Fruit fly (Drosophila melanogaster) whole organism: ENCODE results near the gene CG31019.

Experiments used
- CG8478 ChIP-seq: fragments of >200 bp; optimal IDR thresholded peaks from 2 replicates; lab custom pipeline; 2018; ENCODE audit warnings: inconsistent platforms
- Dll ChIP-seq: fragments of >200 bp; optimal IDR thresholded peaks from 2 replicates; lab custom pipeline; 2017
- EcR ChIP-seq, 2 experiments: fragments of >200 bp; optimal IDR thresholded peaks; 2 replicates each; lab custom pipeline; 2017; ENCODE audit warnings: missing biosample characterization in 2 of 2, missing genetic modification characterization in 2 of 2, missing genetic modification reagents in 2 of 2
- pan ChIP-seq: fragments of >200 bp; optimal IDR thresholded peaks from 2 replicates; lab custom pipeline; 2017
- psq ChIP-seq: fragments of >200 bp; optimal IDR thresholded peaks from 2 replicates; lab custom pipeline; 2017
- usp ChIP-seq: fragments of >200 bp; optimal IDR thresholded peaks from 2 replicates; lab custom pipeline; 2017; ENCODE audit warnings: missing biosample characterization, missing genetic modification characterization, mixed read lengths

The CG31019 gene

DNA sequence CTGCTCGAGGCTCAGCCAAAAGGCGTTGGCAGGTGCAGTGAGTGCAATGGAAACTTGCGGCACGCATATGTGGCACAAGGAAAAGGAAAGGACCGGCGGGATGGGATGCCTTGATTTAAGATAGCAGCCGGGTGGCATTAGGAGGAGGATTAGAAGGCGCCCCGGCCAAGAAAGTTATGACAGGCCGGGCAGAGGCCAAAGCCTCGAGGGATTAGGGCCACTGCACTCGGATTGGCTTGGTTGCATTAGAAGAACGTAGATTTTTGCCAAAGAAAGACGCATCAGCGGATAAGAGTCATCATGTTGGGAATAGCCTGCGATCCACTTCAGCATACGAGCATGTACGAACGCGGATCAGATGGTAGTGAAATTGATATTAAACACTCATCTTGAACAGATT lies at the start of gene CG31019:
Gene CG31019, plus strand, starts transcription at position 301 of the 400 bp plus-strand sequence.
- no peak for TF ChIP-seq Dll (lab: Kevin White, UChicago)
- no peak for TF ChIP-seq CG8478 (lab: Kevin White, UChicago)

DNA sequence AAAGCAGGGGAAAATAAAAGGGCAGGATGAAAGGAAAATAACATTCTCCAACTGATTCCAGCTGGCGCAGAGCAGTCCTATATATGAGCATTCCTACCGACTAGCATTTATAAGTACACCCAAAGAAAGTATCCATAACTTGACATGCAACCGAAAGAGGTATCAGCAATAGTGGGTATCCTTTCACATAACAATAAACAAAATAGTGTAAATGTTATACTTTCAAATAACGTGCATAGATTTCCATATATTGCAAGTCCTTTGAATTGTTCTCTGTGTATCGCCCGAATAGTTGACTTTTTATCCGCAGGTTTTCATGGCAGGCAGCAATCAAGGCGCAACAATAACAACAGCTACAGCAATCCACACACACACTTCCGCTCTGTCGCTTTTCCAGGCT lies 46.8 kb upstream of the CG31019 start:
- no peak for TF ChIP-seq pan (lab: Kevin White, UChicago)
- TF ChIP-seq EcR (GFP tag; optimal IDR thresholded peaks at IDR 0.05; lab: Kevin White, UChicago), result no peak
- no peak for TF ChIP-seq CG8478 (lab: Kevin White, UChicago)
- TF ChIP-seq psq (lab: Kevin White, UChicago), result no peak

DNA sequence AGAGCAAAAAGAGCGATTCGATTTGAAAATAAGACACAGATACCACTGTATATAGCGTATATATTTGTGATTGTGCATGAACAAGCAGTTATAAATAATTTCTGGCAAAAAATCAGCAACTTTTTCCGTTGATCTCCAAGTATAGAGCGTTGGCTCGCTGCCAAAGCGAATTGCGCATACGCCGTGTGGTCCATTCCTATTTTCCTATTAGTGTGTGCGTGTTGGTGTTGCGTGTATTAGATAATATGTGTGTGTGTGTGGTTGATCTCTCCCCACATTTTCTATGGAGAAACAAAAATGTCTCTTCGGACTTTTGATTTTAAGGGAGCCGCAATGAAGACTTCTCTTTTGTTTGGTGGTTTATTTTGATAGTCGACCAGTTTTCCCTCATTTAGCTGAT lies 44.3 kb upstream of the CG31019 start:
- TF ChIP-seq pan (lab: Kevin White, UChicago), result no peak
- no peak for TF ChIP-seq psq (lab: Kevin White, UChicago)
- TF ChIP-seq EcR (GFP tag; optimal IDR thresholded peaks at IDR 0.05; lab: Kevin White, UChicago), result no peak
- TF ChIP-seq Dll (lab: Kevin White, UChicago), result no peak
- TF ChIP-seq usp, result no peak
- no peak for TF ChIP-seq CG8478 (lab: Kevin White, UChicago)

DNA sequence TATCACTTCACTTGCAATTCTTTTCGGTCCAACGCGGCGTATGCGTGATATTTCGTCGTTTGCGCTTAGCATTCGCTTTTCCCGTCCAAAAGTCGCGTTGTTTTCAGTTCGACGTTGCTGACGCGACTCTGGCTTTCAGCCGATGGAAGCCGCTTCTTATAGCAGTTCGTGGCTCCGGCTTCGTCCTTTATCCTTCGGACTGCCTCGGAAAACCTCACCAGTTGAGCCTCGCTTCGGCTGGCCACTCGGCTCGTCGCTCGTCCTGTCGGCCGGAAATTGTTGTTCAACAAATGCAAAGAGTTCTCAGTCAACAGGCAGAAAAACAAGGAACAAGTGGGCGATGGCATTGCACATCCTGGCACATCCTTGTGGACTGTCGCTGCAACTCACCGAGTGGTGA lies 36.7 kb upstream of the CG31019 start, which contains the start of gene CG34155:
Gene CG34155, minus strand, starts transcription at position 130 of the 400 bp plus-strand sequence.
- TF ChIP-seq psq (lab: Kevin White, UChicago), result no peak

DNA sequence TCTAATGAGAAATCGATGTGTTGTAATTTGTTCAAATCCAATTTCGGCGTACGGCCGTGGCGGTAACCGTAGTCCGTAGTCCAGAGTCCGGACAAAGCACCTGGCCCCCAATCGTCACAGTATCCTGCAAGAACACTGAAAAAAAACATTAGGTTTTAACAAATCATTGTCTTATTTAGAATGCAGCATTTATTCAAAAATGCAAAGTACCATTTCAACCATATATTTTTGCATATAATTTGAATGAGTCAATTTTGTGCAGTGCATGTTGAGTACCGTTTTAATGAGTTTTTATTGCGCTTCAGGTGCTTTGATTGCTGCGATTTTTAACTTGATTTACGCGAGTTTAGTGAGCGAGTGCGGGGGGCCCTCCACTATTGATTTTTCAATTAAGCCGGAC lies 35.6 kb upstream of the CG31019 start:
- TF ChIP-seq psq (lab: Kevin White, UChicago) (no peak), usp (no peak), EcR (GFP tag; optimal IDR thresholded peaks at IDR 0.05; lab: Kevin White, UChicago) (no peak), Dll (lab: Kevin White, UChicago) (no peak), CG8478 (lab: Kevin White, UChicago) (no peak), pan (lab: Kevin White, UChicago) (no peak)

DNA sequence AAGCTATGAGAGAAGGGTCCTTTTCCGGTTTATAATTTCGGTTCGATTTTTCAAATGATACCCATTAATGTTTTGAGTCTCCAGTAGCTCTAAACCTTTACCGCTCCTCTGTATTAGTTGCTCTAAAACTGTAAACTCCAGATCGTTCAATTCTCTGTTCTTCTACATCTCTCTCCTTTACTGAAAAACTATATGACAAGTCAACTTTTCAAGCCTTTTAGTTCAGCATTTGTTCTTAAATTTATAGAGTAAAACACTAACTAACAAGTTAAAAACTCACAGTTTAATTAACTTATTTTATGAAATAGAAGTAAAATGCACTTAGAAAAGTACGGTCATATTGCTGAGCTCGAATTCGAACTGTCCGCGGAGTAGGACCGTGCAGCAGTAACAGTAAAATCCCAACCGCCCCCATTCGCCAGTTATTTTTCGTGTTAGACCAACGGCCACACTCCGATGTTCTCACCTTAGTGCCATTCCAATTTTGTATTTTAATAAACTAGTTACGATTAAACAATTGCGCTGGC lies 34.0 kb upstream of the CG31019 start:
- no peak for TF ChIP-seq Dll (lab: Kevin White, UChicago)
- TF ChIP-seq psq (lab: Kevin White, UChicago), result no peak
- no peak for TF ChIP-seq usp
- TF ChIP-seq EcR (GFP tag; optimal IDR thresholded peaks at IDR 0.05; lab: Kevin White, UChicago), result no peak

DNA sequence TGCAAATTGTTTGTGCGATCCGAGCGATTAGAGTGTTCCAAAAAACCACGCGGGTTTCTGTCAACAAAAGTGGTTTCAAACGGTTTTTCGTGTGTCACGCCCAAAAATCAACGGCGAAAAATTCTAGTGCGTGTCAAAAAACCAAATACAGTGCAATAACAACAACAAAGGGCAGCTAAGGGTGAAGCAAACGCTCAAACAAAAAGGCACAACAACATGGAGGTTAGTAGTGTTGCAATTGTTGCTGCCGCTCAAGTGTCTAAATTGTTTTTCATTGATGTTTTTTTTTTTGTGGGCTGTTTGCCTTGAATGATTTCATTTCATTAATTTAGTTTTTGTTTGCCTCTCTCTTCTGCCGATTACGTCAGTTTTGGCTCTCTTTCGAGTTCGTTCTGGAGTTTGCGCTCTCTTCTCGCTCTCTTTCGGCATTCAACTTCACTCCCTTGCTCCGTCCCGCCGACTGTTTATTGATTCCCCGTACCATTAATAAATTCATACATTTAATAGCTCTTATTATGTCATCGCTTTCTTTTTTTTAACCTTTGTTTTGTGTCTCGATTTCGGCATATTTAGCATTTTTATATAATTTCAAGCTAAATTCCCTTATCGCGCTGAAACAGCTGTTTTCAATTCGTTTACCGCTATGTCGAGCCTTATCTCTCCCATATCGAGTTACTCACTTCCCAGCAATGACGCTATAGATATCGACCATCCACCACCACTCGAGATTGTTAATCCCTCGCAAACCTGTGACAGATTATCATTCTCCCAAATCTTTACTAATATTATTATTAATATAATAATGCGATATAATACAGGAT lies 33.3 kb upstream of the CG31019 start:
- no peak for TF ChIP-seq CG8478 (lab: Kevin White, UChicago)

DNA sequence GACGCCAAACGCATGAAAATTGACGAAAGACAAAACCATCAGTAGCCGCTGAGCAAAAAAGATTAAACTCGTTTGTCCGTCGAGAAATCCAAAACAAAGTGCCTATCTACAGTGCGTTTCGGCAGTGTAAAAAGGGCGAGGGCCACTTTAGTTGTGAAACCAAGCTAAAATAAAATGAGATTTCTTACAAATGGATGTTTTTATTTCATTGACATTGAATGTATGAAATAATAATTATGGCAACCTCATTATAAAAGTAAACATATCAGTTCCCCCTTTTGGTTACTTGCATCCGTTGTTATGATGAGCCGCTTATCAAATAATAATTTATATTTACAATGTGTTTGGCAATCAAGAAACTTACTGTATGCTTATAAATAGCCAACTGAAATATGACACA lies 32.3 kb upstream of the CG31019 start:
- TF ChIP-seq usp (no peak), psq (lab: Kevin White, UChicago) (no peak), pan (lab: Kevin White, UChicago) (no peak), EcR (GFP tag; optimal IDR thresholded peaks at IDR 0.05; lab: Kevin White, UChicago) (no peak), Dll (lab: Kevin White, UChicago) (no peak)

DNA sequence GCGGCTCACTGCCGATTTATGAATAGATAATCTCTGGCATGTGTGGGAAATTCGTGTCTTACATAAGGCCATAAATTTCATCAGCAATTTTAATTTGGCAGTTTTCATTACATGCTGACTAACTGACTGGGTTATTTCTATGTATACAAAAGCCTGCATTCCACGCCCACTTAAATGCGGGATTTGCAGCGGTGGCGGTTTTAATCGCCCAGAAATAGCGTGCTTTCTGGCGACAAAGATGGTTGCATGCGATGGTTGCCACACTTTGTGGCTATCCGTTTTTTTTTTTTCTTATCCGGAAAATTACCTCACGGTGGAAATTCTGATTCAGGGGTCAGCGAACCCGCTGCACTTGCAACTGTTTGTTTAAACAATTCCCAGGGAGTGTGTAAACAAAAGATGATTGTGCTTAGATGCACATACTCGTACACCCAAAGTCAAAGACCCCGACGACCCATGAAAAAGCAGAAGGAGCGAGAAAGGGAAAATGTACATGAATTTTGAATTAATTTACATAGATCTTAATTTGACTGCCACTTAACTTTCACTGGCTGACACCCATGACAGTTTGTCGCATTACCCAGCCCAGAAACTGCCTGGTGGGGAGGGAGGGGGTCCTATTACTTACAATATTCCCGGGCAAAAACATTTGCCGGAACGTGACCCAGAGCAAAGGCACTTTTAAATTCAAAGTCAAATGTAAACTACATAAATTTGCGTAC lies 30.5 kb upstream of the CG31019 start:
- TF ChIP-seq CG8478 (lab: Kevin White, UChicago), result no peak
- peak in 1 of 2 experiments; percentile 42 for TF ChIP-seq EcR (GFP tag; optimal IDR thresholded peaks at IDR 0.05; lab: Kevin White, UChicago)

DNA sequence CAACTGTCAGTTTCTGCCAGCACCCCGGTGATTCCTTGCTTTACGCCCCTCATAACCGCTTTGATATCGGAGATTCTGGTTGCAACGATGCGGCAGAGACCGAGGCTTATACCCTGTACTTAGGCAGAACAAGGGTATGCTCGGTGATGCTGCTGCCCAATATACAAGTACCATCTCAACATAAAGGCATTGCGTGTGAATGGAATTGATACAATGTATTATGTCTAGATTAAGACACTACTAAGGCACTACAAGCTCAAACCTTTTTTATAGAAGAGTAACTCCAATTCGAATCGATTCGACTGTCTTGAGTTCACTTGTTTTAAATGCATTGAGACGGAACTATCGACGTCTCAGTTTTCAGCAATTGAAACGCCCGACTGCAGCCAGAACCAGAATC lies 29.6 kb upstream of the CG31019 start:
- TF ChIP-seq pan (lab: Kevin White, UChicago), result peak; percentile 43
- TF ChIP-seq usp, result no peak

DNA sequence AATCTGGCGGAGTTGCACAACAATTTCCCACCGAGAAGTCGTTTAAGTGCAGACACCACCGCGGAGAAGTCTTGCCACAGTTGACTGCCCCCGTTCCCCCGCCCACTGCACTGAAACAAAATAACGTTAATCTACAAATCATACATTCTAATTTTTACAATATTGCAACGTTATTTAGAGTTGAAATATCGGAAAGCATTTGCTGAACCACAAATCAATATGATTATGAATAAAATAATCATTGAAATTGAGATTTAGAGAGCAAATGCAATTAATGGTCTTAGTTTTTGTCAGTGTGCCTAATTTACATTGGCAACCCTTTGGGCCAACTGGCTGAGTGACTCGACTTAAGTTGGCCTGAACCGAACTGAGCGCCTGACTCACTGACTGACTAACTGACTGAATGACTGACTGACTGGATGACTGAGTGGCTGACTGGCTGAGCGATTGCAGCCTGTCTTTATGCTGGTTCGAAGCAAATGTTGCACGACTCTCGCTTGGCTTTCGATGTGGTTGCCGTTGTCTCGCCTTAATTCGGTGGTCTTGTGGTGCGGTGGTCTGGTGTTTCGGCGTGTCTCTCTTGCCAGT lies 26.2 kb upstream of the CG31019 start:
- no peak for TF ChIP-seq EcR (GFP tag; optimal IDR thresholded peaks at IDR 0.05; lab: Kevin White, UChicago)
- TF ChIP-seq Dll (lab: Kevin White, UChicago), result no peak
- TF ChIP-seq CG8478 (lab: Kevin White, UChicago), result no peak
- no peak for TF ChIP-seq pan (lab: Kevin White, UChicago)
- no peak for TF ChIP-seq usp
- no peak for TF ChIP-seq psq (lab: Kevin White, UChicago)

DNA sequence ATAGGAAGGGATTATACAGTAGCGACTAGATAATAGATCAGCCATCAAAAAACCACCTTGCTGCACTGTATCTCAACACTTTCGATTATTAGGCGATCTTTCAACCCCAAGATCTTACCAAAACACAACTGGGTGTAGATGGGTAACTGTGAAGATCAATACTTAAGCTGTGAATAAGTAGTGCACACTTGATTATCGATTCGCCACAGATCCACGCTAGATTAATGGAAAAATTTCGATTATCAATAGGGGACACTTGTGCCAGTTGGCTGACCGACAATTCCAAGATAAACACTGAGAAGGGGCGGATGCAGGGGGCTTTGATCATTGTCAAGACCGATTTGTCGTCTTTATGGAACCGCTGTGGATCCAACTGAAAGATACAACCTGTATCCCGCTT lies 17.7 kb upstream of the CG31019 start, which contains the start of gene CG9702:
Gene CG9702, plus strand, starts transcription at position 301 of the 400 bp plus-strand sequence.
- TF ChIP-seq EcR (GFP tag; optimal IDR thresholded peaks at IDR 0.05; lab: Kevin White, UChicago) (no peak), usp (no peak)

DNA sequence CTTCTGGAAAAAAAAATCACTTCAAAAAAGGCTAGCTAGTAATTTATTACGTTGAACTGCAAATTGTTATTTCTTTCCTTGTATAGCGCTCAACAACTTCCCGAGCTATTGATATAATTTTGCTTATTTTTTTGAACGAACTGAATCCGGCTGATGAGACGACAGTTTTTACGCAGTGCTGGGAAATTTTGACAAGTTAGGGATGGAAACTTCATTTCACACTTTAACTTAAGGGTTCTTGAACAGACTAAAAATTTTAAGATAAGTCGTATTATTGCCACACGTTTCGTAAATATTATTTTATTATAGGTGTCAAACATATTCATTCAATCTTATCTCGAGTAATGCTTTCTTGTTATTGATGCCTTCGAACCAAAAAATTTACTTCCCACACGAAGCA lies 13.3 kb upstream of the CG31019 start, which contains the start of gene Rpt6R:
Gene Rpt6R, minus strand, starts transcription at position 156 of the 400 bp plus-strand sequence.
- TF ChIP-seq Dll (lab: Kevin White, UChicago) (no peak), CG8478 (lab: Kevin White, UChicago) (no peak), psq (lab: Kevin White, UChicago) (no peak), usp (no peak)
